Worm (Caenorhabditis elegans): ENCODE results near the gene Y43C5A.3.

ce11 chrIV:10273360-10273759, 476 bp upstream of the Y43C5A.3 start:
- TF ChIP-seq fkh-8 (tag; optimal IDR thresholded peaks at IDR 0.05) (no peak), unc-30 (tag; optimal IDR thresholded peaks at IDR 0.05) (no peak), lsy-2 (tag; optimal IDR thresholded peaks at IDR 0.05) (no peak), hpl-2 (GFP tag; optimal IDR thresholded peaks at IDR 0.05) (no peak)

All from whole organism, L1 larva.